Fruit fly (Drosophila melanogaster) whole organism, wandering third instar larva: ENCODE results near the gene beag.

Experiments
- Abd-B ChIP-seq: fragments of >200 bp; optimal IDR thresholded peaks from 2 replicates; lab custom pipeline; 2017; ENCODE audit warnings: missing biosample characterization, missing genetic modification characterization
- CG32264 ChIP-seq: fragments of 200-800 bp; sonication (Bioruptor generic); optimal IDR thresholded peaks from 2 replicates; lab custom pipeline; 2016; ENCODE audit warnings: missing biosample characterization, missing genetic modification characterization
- CG9705 ChIP-seq: fragments of 200-800 bp; sonication (Bioruptor generic); optimal IDR thresholded peaks from 2 replicates; lab custom pipeline; 2018; ENCODE audit warnings: missing biosample characterization, mild to moderate bottlenecking, missing genetic modification characterization
- CrebA ChIP-seq: fragments of 200-800 bp; sonication (Bioruptor generic); optimal IDR thresholded peaks from 2 replicates; lab custom pipeline; 2016; ENCODE audit warnings: missing biosample characterization, mild to moderate bottlenecking, missing genetic modification characterization, borderline replicate concordance
- Sp1 ChIP-seq: fragments of 200-800 bp; sonication (Bioruptor generic); optimal IDR thresholded peaks from 3 replicates; lab custom pipeline; 2019; ENCODE audit warnings: missing biosample characterization, mild to moderate bottlenecking, missing genetic modification characterization, moderate library complexity
- foxo ChIP-seq, 2 experiments: fragments of 200-800 bp; sonication (Bioruptor generic); optimal IDR thresholded peaks; 2 replicates in 1 of 2; 3 replicates in 1 of 2; lab custom pipeline; 2016 to 2017; ENCODE audit warnings: missing biosample characterization in 2 of 2, missing genetic modification characterization in 2 of 2
- fru ChIP-seq: fragments of 200-800 bp; sonication (Bioruptor generic); optimal IDR thresholded peaks from 3 replicates; lab custom pipeline; 2016; ENCODE audit warnings: missing biosample characterization, mild to moderate bottlenecking, missing genetic modification characterization
- h ChIP-seq: fragments of 200-800 bp; sonication (Bioruptor generic); optimal IDR thresholded peaks from 3 replicates; lab custom pipeline; 2016; ENCODE audit warnings: missing biosample characterization, mild to moderate bottlenecking, missing genetic modification characterization
- pan ChIP-seq: fragments of >200 bp; optimal IDR thresholded peaks from 2 replicates; lab custom pipeline; 2017
- sv ChIP-seq: fragments of 200-800 bp; sonication (Bioruptor generic); optimal IDR thresholded peaks from 3 replicates; lab custom pipeline; 2016; ENCODE audit warnings: missing biosample characterization, missing genetic modification characterization
- usp ChIP-seq: fragments of >200 bp; optimal IDR thresholded peaks from 2 replicates; lab custom pipeline; 2017; ENCODE audit warnings: missing biosample characterization, missing genetic modification characterization

DNA sequence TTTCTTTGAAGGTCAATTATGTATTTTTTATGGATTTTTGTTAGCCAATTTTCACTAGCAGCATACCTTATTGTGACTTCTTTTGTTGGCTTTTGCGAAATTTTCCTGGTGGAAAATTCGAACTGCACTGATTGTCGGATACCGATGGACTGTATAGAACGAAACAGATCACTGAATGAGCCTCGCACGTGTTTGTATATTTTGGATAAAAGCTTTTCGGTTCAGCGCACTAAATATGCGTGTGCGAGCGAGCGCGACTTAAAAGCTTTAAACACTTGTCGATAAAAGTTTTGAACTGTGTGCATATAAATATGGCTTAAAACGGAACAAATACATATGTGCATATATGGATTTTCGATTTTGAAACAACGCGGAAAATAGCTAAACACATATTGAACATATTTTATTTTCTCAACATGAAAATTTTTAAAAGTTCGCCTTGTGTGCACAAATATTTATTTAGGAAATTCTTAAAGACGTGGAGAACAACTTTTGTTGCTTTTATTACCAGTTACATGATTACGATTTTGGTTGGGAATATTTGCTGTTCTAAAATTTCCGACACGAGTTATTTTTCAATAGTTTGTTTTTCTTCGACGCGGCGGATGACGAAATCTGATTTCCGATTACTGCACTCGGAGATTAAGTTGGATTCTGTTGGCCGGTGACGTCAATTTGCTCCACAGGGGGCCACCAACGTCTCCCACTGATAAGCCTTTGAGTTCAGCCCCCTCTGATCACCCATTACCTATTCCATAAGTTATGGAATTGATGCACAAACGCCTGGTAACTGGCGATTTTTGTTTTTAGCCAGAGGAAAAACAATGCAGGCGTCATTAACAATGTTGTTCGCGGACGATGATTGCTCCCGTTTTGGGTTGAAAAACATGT, 15.5 kb downstream of the beag start:
- TF ChIP-seq Sp1 (GFP tag; lab: Kevin White, UChicago), result no peak
- no peak for TF ChIP-seq h
- TF ChIP-seq CrebA (GFP tag; lab: Kevin White, UChicago), result no peak
- no peak for TF ChIP-seq fru
- no peak for TF ChIP-seq pan (lab: Kevin White, UChicago)
- no peak for TF ChIP-seq sv (GFP tag; lab: Kevin White, UChicago)
- no peak for TF ChIP-seq usp (GFP tag; lab: Kevin White, UChicago)
- no peak for TF ChIP-seq CG32264 (GFP tag; lab: Kevin White, UChicago)
- no peak for TF ChIP-seq CG9705
- TF ChIP-seq Abd-B, result no peak
- no peak for TF ChIP-seq foxo (GFP tag; optimal IDR thresholded peaks at IDR 0.05; lab: Kevin White, UChicago)
